Worm (Caenorhabditis elegans): ENCODE data around the gene Y73F8A.23.

DNA sequence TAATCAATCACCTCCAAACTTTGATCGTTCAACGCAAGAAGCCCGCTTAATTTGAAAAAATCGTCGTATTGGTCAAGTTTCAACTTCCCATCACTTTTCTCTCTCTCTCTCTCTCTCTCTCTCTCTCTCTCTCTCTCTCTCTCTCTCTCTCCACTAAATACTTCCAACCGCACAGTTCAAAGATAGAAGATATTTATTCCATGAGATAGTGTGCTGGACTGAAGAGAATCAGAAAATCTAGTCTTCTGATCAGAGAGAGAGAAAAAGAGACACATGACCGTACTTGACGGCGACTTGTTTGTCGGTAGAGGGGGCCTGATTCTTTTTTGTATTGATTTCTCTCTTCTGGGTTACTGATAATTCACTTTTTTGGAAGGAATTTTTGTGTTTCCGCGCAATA lies 45.7 kb downstream of the Y73F8A.23 start:
- no peak for TF ChIP-seq flt-1 (GFP tag; IDR thresholded peaks at IDR 0.05)
- no peak for TF ChIP-seq med-1 (GFP tag; optimal IDR thresholded peaks at IDR 0.05; ENCODE audit: insufficient read depth)
- TF ChIP-seq ztf-29 (GFP tag; IDR thresholded peaks at IDR 0.05) = no peak
- no peak for TF ChIP-seq cog-1 (tag; optimal IDR thresholded peaks at IDR 0.05)
- no peak for TF ChIP-seq ref-1 (GFP tag; conservative IDR thresholded peaks at IDR 0.05)
- no peak for TF ChIP-seq ztf-23 (GFP tag; IDR thresholded peaks at IDR 0.05)
